Worm (Caenorhabditis elegans) whole organism, mixed stage, embryonic: ENCODE data around the gene gst-3.

ENCODE experiments used
- M03D4.4 ChIP-seq: sonication (generic microtip); optimal IDR thresholded peaks from 2 replicates; lab custom pipeline; 2017; ENCODE audit warnings: mild to moderate bottlenecking, missing genetic modification characterization, missing compliant biosample characterization
- blmp-1 ChIP-seq: fragments of 150-350 bp; optimal IDR thresholded peaks from 2 replicates; lab custom pipeline; 2014; ENCODE audit warnings: missing biosample characterization, missing genetic modification characterization
- ceh-39 ChIP-seq: fragments of 150-350 bp; optimal IDR thresholded peaks from 2 replicates; lab custom pipeline; 2014; ENCODE audit warnings: missing biosample characterization, missing genetic modification characterization
- ceh-43 ChIP-seq: fragments of 200-800 bp; sonication (Bioruptor generic); optimal IDR thresholded peaks from 2 replicates; lab custom pipeline; 2018; ENCODE audit warnings: mild to moderate bottlenecking, missing genetic modification characterization, moderate library complexity, missing compliant biosample characterization
- ceh-83 ChIP-seq: fragments of 200-800 bp; sonication (Bioruptor generic); optimal IDR thresholded peaks from 2 replicates; lab custom pipeline; 2018; ENCODE audit warnings: mild to moderate bottlenecking, missing genetic modification characterization, missing compliant biosample characterization
- ces-1 ChIP-seq: fragments of 150-350 bp; optimal IDR thresholded peaks from 2 replicates; lab custom pipeline; 2014; ENCODE audit warnings: missing biosample characterization, missing genetic modification reagents, missing genetic modification characterization
- cnd-1 ChIP-seq: fragments of 200-800 bp; sonication (Bioruptor generic); optimal IDR thresholded peaks from 2 replicates; lab custom pipeline; 2018; ENCODE audit warnings: mild to moderate bottlenecking, missing genetic modification characterization, missing compliant biosample characterization
- drap-1 ChIP-seq: fragments of 200-800 bp; sonication (Bioruptor generic); optimal IDR thresholded peaks from 3 replicates; lab custom pipeline; 2018; ENCODE audit warnings: mild to moderate bottlenecking, missing genetic modification characterization, missing compliant biosample characterization
- elt-1 ChIP-seq: sonication (generic microtip); optimal IDR thresholded peaks from 2 replicates; lab custom pipeline; 2017; ENCODE audit warnings: missing genetic modification characterization, mild to moderate bottlenecking, missing compliant biosample characterization, antibody characterized with exemption, moderate library complexity, borderline replicate concordance; ENCODE audit not compliant: insufficient read depth
- elt-3 ChIP-seq: fragments of 150-350 bp; optimal IDR thresholded peaks from 2 replicates; lab custom pipeline; 2014; ENCODE audit warnings: missing biosample characterization, missing genetic modification characterization
- flh-1 ChIP-seq: fragments of 200-800 bp; sonication (Bioruptor generic); optimal IDR thresholded peaks from 2 replicates; lab custom pipeline; 2018; ENCODE audit warnings: mild to moderate bottlenecking, missing genetic modification characterization, moderate library complexity, missing compliant biosample characterization
- ham-2 ChIP-seq: fragments of 200-800 bp; sonication (Bioruptor generic); optimal IDR thresholded peaks from 2 replicates; lab custom pipeline; 2018; ENCODE audit warnings: mild to moderate bottlenecking, missing genetic modification characterization, missing compliant biosample characterization
- hlh-1 ChIP-seq: fragments of 150-350 bp; optimal IDR thresholded peaks from 2 replicates; lab custom pipeline; 2014; ENCODE audit warnings: missing biosample characterization, missing genetic modification reagents, missing genetic modification characterization
- lin-13 ChIP-seq: fragments of 150-350 bp; optimal IDR thresholded peaks from 2 replicates; lab custom pipeline; 2014; ENCODE audit warnings: missing biosample characterization, missing genetic modification characterization
- lin-32 ChIP-seq: fragments of 200-800 bp; sonication (Bioruptor generic); optimal IDR thresholded peaks from 2 replicates; lab custom pipeline; 2018; ENCODE audit warnings: mild to moderate bottlenecking, missing genetic modification characterization, missing compliant biosample characterization
- lsy-2 ChIP-seq: fragments of 150-350 bp; optimal IDR thresholded peaks from 2 replicates; lab custom pipeline; 2014; ENCODE audit warnings: missing biosample characterization, missing genetic modification characterization
- mab-5 ChIP-seq: fragments of 150-350 bp; optimal IDR thresholded peaks from 2 replicates; lab custom pipeline; 2014; ENCODE audit warnings: missing biosample characterization, missing genetic modification characterization
- mep-1 ChIP-seq: fragments of 150-350 bp; optimal IDR thresholded peaks from 2 replicates; lab custom pipeline; 2017; ENCODE audit warnings: missing biosample characterization, missing genetic modification reagents, missing genetic modification characterization, inconsistent platforms
- mls-2 ChIP-seq: sonication (generic microtip); optimal IDR thresholded peaks from 2 replicates; lab custom pipeline; 2016; ENCODE audit warnings: mild to moderate bottlenecking, missing genetic modification characterization, moderate library complexity, missing compliant biosample characterization
- nhr-12 ChIP-seq: fragments of 150-350 bp; optimal IDR thresholded peaks from 2 replicates; lab custom pipeline; 2014; ENCODE audit warnings: missing biosample characterization, missing genetic modification characterization
- nhr-2 ChIP-seq: fragments of 150-350 bp; optimal IDR thresholded peaks from 2 replicates; lab custom pipeline; 2014; ENCODE audit warnings: missing biosample characterization, missing genetic modification characterization
- nhr-237 ChIP-seq: fragments of 150-350 bp; optimal IDR thresholded peaks from 2 replicates; lab custom pipeline; 2014; ENCODE audit warnings: missing biosample characterization, missing genetic modification characterization
- nhr-28 ChIP-seq: fragments of 150-350 bp; optimal IDR thresholded peaks from 2 replicates; lab custom pipeline; 2014; ENCODE audit warnings: missing biosample characterization, missing genetic modification characterization
- pha-4 ChIP-seq: fragments of 150-350 bp; optimal IDR thresholded peaks from 2 replicates; lab custom pipeline; 2018; ENCODE audit warnings: missing biosample characterization, missing genetic modification reagents, missing genetic modification characterization
- sem-2 ChIP-seq: fragments of 200-800 bp; sonication (Bioruptor generic); optimal IDR thresholded peaks from 2 replicates; lab custom pipeline; 2018; ENCODE audit warnings: mild to moderate bottlenecking, missing genetic modification characterization, missing compliant biosample characterization
- sptf-1 ChIP-seq: sonication (generic microtip); optimal IDR thresholded peaks from 2 replicates; lab custom pipeline; 2017; ENCODE audit warnings: mild to moderate bottlenecking, missing genetic modification characterization, moderate library complexity, missing compliant biosample characterization
- tbx-8 ChIP-seq: fragments of 200-800 bp; sonication (Bioruptor generic); optimal IDR thresholded peaks from 2 replicates; lab custom pipeline; 2018; ENCODE audit warnings: mild to moderate bottlenecking, missing genetic modification characterization, moderate library complexity, missing compliant biosample characterization
- unc-120 ChIP-seq: sonication (generic microtip); optimal IDR thresholded peaks from 2 replicates; lab custom pipeline; 2017; ENCODE audit warnings: missing genetic modification characterization, missing compliant biosample characterization; ENCODE audit not compliant: poor library complexity, severe bottlenecking
- unc-39 ChIP-seq: fragments of 150-350 bp; optimal IDR thresholded peaks from 2 replicates; lab custom pipeline; 2014; ENCODE audit warnings: missing biosample characterization, missing genetic modification characterization
- unc-62 ChIP-seq: fragments of 150-350 bp; optimal IDR thresholded peaks from 2 replicates; lab custom pipeline; 2014; ENCODE audit warnings: missing biosample characterization, missing genetic modification reagents, missing genetic modification characterization
- zip-8 ChIP-seq: fragments of 150-350 bp; optimal IDR thresholded peaks from 2 replicates; lab custom pipeline; 2014; ENCODE audit warnings: missing biosample characterization, missing genetic modification characterization

The gst-3 gene

DNA sequence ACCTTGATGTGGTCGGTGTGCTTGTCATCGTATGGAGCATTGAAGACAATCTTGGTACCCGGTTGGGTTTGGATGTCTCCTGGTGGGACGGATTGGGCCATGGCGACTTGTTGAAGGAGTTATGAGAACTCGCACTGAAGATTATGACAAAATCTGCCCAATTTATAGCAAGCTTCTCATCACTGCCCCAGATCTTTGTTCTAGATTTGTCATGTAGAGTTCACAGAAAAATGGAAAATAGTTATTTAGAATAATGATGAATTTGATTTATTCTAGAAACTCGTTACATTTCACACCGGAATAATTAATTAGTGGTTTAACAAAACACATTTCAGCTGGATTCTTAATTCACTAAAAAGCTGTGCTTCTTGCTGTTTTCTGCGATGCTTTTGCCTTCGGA, 3.6 kb upstream of the gst-3 start, which contains the start of gene msp-38:
Gene msp-38 (minus strand): TSS at position 101 of the 400 bp plus-strand sequence.
- no peak for TF ChIP-seq cnd-1
- TF ChIP-seq blmp-1 (tag; lab: Kevin White, UChicago) = no peak
- TF ChIP-seq elt-1 (tag; lab: Kevin White, UChicago) = no peak

DNA sequence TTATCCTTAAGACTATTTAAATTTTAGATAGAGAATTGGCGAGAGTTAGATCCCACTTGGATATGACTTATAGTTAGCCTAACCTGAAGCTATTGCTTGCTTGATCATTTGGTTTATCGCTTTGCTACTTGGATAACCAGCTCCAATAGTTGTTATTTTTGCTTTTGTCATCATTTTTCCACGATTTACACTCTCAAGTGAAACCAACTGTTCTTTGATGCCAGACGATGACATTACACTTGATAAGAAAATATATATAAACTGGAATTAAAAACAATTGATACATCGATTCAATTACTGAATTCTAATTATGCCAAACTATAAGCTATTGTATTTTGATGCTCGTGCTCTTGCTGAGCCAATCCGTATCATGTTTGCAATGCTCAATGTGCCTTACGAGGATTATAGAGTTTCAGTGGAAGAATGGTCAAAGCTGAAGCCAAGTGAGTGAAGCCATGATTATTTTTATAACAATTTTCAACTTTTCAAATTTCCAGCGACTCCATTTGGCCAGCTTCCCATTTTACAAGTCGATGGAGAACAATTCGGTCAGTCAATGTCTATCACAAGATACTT, 2.0 kb upstream of the gst-3 start, which contains the start of the genes gst-2, gst-4 and dhs-12:
Gene gst-2 (minus strand): TSS at position 132 of the 576 bp plus-strand sequence.
Gene gst-4 (plus strand): TSS at position 296 of the 576 bp plus-strand sequence.
Gene dhs-12 (plus strand): TSS at position 526 of the 576 bp plus-strand sequence.
- TF ChIP-seq sem-2 (GFP tag; lab: Kevin White, UChicago) (no peak), ceh-43 (GFP tag; lab: Kevin White, UChicago) (no peak), M03D4.4 (no peak), ham-2 (GFP tag; lab: Kevin White, UChicago) (no peak), nhr-237 (tag; lab: Kevin White, UChicago) (no peak), hlh-1 (tag; lab: Kevin White, UChicago) (no peak), mep-1 (tag; lab: Kevin White, UChicago) (no peak), lsy-2 (tag; lab: Kevin White, UChicago) (no peak)

DNA sequence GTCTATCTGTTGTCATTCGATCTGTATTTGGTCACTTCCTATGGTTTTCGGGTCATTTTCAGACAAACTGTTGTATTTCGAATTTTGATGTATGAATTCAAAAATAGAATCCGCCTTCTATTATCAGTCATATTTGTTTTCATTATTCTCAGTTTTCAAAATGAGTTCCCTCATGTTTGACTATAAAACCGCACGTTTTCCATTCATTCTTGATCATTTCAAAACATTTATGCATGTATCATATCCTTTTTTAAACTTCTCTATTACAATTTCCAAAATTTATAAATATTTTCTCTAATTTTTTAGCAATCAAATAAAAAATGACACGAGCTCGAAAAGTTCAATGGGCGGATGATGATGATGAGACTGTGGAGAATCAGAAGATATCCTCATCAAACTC, 2.2 kb downstream of the gst-3 start, which contains the start of gene K08F4.12:
Gene K08F4.12 (plus strand): TSS at position 301 of the 400 bp plus-strand sequence.
- TF ChIP-seq pha-4 (tag; lab: Kevin White, UChicago) = no peak

DNA sequence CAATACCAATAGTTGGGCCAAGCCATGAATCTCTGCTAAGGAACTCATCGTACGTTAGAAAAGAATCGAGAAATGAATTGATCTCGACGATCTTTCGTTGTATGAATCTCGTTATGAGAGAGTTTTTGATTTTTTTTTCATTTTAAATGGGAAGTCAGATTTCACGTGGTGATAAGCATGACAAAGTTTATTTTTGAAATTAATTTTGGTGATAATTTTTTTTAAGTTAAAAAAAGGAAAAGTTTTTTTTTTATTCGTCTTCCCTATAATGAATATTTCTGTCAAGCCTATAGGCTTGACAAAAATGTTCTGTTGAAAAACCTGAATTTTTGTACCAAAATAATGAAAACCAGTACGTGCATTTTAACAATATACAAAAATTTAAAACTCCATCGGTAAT, 4.2 kb downstream of the gst-3 start, which contains the start of gene K08F4.5:
Gene K08F4.5 (minus strand): TSS at position 101 of the 400 bp plus-strand sequence.
- no peak for TF ChIP-seq nhr-28
- TF ChIP-seq cnd-1 = no peak
- TF ChIP-seq ceh-39 (tag; lab: Kevin White, UChicago) = no peak
- no peak for TF ChIP-seq lsy-2 (tag; lab: Kevin White, UChicago)
- TF ChIP-seq mls-2 (tag; lab: Kevin White, UChicago) = no peak
- no peak for TF ChIP-seq elt-3 (tag; lab: Kevin White, UChicago)
- no peak for TF ChIP-seq ceh-83 (GFP tag; lab: Kevin White, UChicago)
- no peak for TF ChIP-seq pha-4 (tag; lab: Kevin White, UChicago)
- no peak for TF ChIP-seq unc-39
- no peak for TF ChIP-seq M03D4.4
- TF ChIP-seq zip-8 (tag; lab: Kevin White, UChicago) = no peak
- TF ChIP-seq nhr-12 (tag; lab: Kevin White, UChicago) = no peak
- TF ChIP-seq hlh-1 (tag; lab: Kevin White, UChicago) = no peak
- no peak for TF ChIP-seq flh-1 (GFP tag; lab: Kevin White, UChicago)
- TF ChIP-seq tbx-8 (GFP tag; lab: Kevin White, UChicago) = no peak
- no peak for TF ChIP-seq nhr-237 (tag; lab: Kevin White, UChicago)
- no peak for TF ChIP-seq mep-1 (tag; lab: Kevin White, UChicago)

DNA sequence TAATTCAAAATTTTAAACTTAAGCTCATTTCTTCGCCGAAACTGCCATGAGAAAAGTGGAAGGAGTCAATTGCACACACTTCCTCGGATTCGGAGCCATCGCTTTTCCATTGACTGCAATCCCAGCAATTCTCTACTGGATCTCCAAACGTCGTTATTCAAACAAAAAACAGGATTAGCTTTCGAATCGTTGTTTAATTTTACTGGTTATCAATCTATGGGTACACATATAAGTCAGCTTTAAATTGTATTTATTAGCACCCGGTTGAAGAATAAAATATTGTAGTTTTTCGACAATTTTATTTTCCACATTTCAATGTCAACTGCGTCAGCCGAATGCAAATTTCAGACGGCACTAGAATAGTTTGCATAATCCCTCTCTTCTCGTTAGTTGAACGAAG, 10.1 kb downstream of the gst-3 start, which contains the start of gene glt-3:
Gene glt-3 (plus strand): TSS at position 301 of the 400 bp plus-strand sequence.
- TF ChIP-seq nhr-28 = no peak
- no peak for TF ChIP-seq elt-1 (tag; lab: Kevin White, UChicago)
- no peak for TF ChIP-seq ceh-43 (GFP tag; lab: Kevin White, UChicago)
- TF ChIP-seq mls-2 (tag; lab: Kevin White, UChicago) = no peak
- TF ChIP-seq mep-1 (tag; lab: Kevin White, UChicago) = no peak
- TF ChIP-seq M03D4.4 = no peak
- TF ChIP-seq unc-62 (GFP tag; lab: Kevin White, UChicago) = no peak
- no peak for TF ChIP-seq lsy-2 (tag; lab: Kevin White, UChicago)
- TF ChIP-seq ceh-39 (tag; lab: Kevin White, UChicago) = no peak
- TF ChIP-seq drap-1 = no peak
- no peak for TF ChIP-seq lin-32 (GFP tag; lab: Kevin White, UChicago)
- no peak for TF ChIP-seq lin-13 (tag; lab: Kevin White, UChicago)
- no peak for TF ChIP-seq nhr-2

DNA sequence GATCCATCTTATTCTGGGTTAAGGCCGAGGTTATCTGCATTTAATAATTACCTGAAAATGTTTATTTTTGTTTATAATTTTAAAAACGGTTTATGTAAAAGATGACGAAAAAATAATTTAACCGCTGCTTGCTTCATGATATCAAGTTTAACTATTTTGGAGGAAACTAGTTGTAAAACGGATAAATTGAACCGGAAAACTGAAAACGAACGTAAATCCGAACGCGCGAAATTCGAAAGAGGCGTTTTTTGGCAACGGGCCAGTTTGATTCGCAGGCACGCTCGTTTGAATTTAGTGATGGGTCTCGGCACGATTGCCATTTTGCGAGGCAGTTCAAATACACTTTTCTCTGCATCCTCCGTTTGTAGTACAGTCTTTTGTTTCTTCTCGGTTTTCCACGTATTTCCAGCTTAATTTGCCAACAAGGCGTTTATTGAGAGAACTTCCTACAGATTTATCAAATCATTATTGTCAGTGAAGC, 11.1 kb downstream of the gst-3 start, which contains the start of the genes gtbp-1 and K08F4.3:
Gene gtbp-1 (minus strand): TSS at position 51 of the 481 bp plus-strand sequence.
Gene K08F4.3 (plus strand): TSS at position 352 of the 481 bp plus-strand sequence.
- TF ChIP-seq ces-1 (GFP tag; lab: Kevin White, UChicago) (no peak), unc-120 (tag; lab: Kevin White, UChicago) (peak; percentile 74), nhr-237 (tag; lab: Kevin White, UChicago) (peak; percentile 39), mep-1 (tag; lab: Kevin White, UChicago) (peak; percentile 74), lin-13 (tag; lab: Kevin White, UChicago) (peak; percentile 57), ceh-39 (tag; lab: Kevin White, UChicago) (peak; percentile 52), hlh-1 (tag; lab: Kevin White, UChicago) (peak; percentile 6), elt-1 (tag; lab: Kevin White, UChicago) (no peak), nhr-12 (tag; lab: Kevin White, UChicago) (no peak), mab-5 (no peak), unc-39 (no peak), sptf-1 (tag; lab: Kevin White, UChicago) (no peak), cnd-1 (no peak), ceh-43 (GFP tag; lab: Kevin White, UChicago) (no peak), lin-32 (GFP tag; lab: Kevin White, UChicago) (no peak), M03D4.4 (peak; percentile 23), ham-2 (GFP tag; lab: Kevin White, UChicago) (no peak), lsy-2 (tag; lab: Kevin White, UChicago) (peak; percentile 73), nhr-28 (no peak), pha-4 (tag; lab: Kevin White, UChicago) (peak; percentile 47)
